Worm (Caenorhabditis elegans) whole organism, early embryonic: Measurements from ENCODE around the gene W04E12.7.

ENCODE experiments used
- B0310.2 ChIP-seq: sonication (generic microtip); optimal IDR thresholded peaks from 2 replicates; lab custom pipeline; 2016; ENCODE audit warnings: mild to moderate bottlenecking, missing genetic modification characterization, missing compliant biosample characterization
- F13C5.2 ChIP-seq: sonication (generic microtip); optimal IDR thresholded peaks from 2 replicates; lab custom pipeline; 2017; ENCODE audit warnings: mild to moderate bottlenecking, missing genetic modification characterization, inconsistent platforms, missing compliant biosample characterization
- aly-1 ChIP-seq: sonication (generic microtip); optimal IDR thresholded peaks from 2 replicates; lab custom pipeline; 2016; ENCODE audit warnings: missing genetic modification characterization, missing compliant biosample characterization
- ama-1 ChIP-seq: fragments of 150-350 bp; optimal IDR thresholded peaks from 2 replicates; lab custom pipeline; 2014
- ceh-13 ChIP-seq: fragments of 200-800 bp; sonication (Bioruptor generic); optimal IDR thresholded peaks from 2 replicates; lab custom pipeline; 2018; ENCODE audit warnings: mild to moderate bottlenecking, missing genetic modification characterization, missing compliant biosample characterization
- ceh-36 ChIP-seq: sonication (generic microtip); optimal IDR thresholded peaks from 2 replicates; lab custom pipeline; 2016; ENCODE audit warnings: missing genetic modification characterization, inconsistent platforms, missing compliant biosample characterization
- ets-7 ChIP-seq: sonication (generic microtip); optimal IDR thresholded peaks from 2 replicates; lab custom pipeline; 2016; ENCODE audit warnings: missing genotype, missing genetic modification characterization, missing compliant biosample characterization
- flt-1 ChIP-seq: fragments of 200-800 bp; sonication (Bioruptor generic); IDR thresholded peaks from 2 replicates; pipeline ENCODE4 v1.3.6; 2022; ENCODE audit warnings: missing genetic modification characterization, missing compliant biosample characterization
- hmbx-1 ChIP-seq: sonication (generic microtip); optimal IDR thresholded peaks from 2 replicates; lab custom pipeline; 2016; ENCODE audit warnings: mild to moderate bottlenecking, missing genetic modification characterization, missing compliant biosample characterization
- hmg-4 ChIP-seq: fragments of 200-800 bp; sonication (Bioruptor generic); optimal IDR thresholded peaks from 2 replicates; lab custom pipeline; 2018; ENCODE audit warnings: mild to moderate bottlenecking, missing genetic modification characterization, missing compliant biosample characterization
- hnd-1 ChIP-seq: sonication (generic microtip); optimal IDR thresholded peaks from 2 replicates; lab custom pipeline; 2016; ENCODE audit warnings: missing genetic modification characterization, missing compliant biosample characterization
- pes-1 ChIP-seq: fragments of 200-800 bp; sonication (Bioruptor generic); IDR thresholded peaks from 2 replicates; pipeline ENCODE4 v1.3.6; 2022; ENCODE audit warnings: missing genetic modification reagents, missing genetic modification characterization, missing compliant biosample characterization
- scrt-1 ChIP-seq: fragments of 200-800 bp; sonication (Bioruptor generic); IDR thresholded peaks from 2 replicates; pipeline ENCODE4 v1.3.6; 2022; ENCODE audit warnings: missing genetic modification characterization, missing compliant biosample characterization
- sea-1 ChIP-seq: fragments of 200-800 bp; sonication (Bioruptor generic); conservative IDR thresholded peaks from 2 replicates; pipeline ENCODE4 v1.3.6; 2022; ENCODE audit warnings: missing genetic modification characterization, missing compliant biosample characterization
- tbx-11 ChIP-seq: fragments of 200-800 bp; sonication (Bioruptor generic); IDR thresholded peaks from 2 replicates; pipeline ENCODE4 v1.3.6; 2022; ENCODE audit warnings: missing genetic modification characterization, missing compliant biosample characterization
- tbx-37 ChIP-seq: fragments of 200-800 bp; sonication (Bioruptor generic); conservative IDR thresholded peaks from 2 replicates; pipeline ENCODE4 v1.3.6; 2022; ENCODE audit warnings: missing genetic modification reagents, missing genetic modification characterization, missing compliant biosample characterization
- tra-4 ChIP-seq: sonication (generic microtip); optimal IDR thresholded peaks from 2 replicates; lab custom pipeline; 2017; ENCODE audit warnings: missing genetic modification characterization, missing compliant biosample characterization

Gene W04E12.7

DNA sequence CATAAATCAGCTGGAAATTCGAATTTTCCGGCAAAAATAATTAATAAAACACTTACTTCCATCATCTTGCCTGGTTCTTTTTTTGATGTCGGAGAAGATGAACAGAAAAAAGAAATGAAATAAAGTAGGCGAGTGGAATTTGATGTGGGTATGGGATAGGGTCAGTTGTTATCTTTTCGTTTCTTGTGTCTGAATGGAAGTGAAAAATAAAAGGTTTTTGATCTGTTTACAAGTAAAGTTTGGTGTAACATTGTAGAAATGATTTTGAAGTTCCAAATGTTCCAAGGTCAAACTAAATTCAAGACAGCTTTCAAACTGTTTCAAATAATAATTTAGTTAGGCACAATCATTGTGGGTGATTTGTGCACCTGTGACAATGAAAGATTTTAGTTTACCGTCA, at the start of gene W04E12.7:
Gene W04E12.7 (minus strand): TSS at position 101 of the 400 bp plus-strand sequence.
- TF ChIP-seq tra-4 (tag; lab: Kevin White, UChicago) (no peak), hmbx-1 (tag; lab: Kevin White, UChicago) (no peak), flt-1 (GFP tag; lab: Robert Waterston, UW) (no peak), ets-7 (no peak)

DNA sequence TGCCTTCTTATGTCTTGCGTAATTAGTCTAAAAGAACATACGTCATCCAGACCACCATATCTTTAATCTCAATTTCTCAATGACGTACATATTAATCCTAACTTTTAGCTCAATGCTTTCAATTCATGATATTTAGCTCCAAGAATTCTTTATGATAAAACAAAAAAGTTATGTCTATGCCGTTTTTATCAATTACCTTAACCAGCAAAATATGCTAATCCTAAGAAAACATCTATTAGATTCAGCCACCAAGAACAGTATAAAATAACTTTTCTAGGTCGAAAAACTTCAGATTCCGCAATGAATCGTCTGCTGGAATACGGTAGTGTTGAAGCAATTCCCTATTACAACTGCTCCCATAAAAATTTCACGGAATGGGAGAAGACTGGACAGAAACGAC, 46.5 kb upstream of the W04E12.7 start, which contains the start of gene srt-45:
Gene srt-45 (plus strand): TSS at position 301 of the 400 bp plus-strand sequence.
- TF ChIP-seq aly-1 (tag; lab: Kevin White, UChicago) (no peak), sea-1 (no peak), B0310.2 (tag; lab: Kevin White, UChicago) (no peak), tra-4 (tag; lab: Kevin White, UChicago) (no peak), scrt-1 (GFP tag; lab: Robert Waterston, UW) (no peak), F13C5.2 (tag; lab: Kevin White, UChicago) (no peak), tbx-37 (GFP tag; lab: Robert Waterston, UW) (no peak), hmbx-1 (tag; lab: Kevin White, UChicago) (no peak), flt-1 (GFP tag; lab: Robert Waterston, UW) (no peak), tbx-11 (GFP tag; lab: Robert Waterston, UW) (no peak), ceh-36 (no peak), ets-7 (no peak), ama-1 (no peak), hmg-4 (GFP tag; lab: Kevin White, UChicago) (no peak), pes-1 (GFP tag; lab: Robert Waterston, UW) (no peak)

ce11 chrV:19779220-19779619, 41.9 kb upstream of the W04E12.7 start:
- TF ChIP-seq hmbx-1 (tag; lab: Kevin White, UChicago) (no peak), B0310.2 (tag; lab: Kevin White, UChicago) (no peak), pes-1 (GFP tag; lab: Robert Waterston, UW) (no peak), ama-1 (no peak), hnd-1 (tag; lab: Kevin White, UChicago) (no peak), ceh-13 (GFP tag; lab: Kevin White, UChicago) (no peak), hmg-4 (GFP tag; lab: Kevin White, UChicago) (no peak), tra-4 (tag; lab: Kevin White, UChicago) (no peak), sea-1 (no peak), ceh-36 (no peak), F13C5.2 (tag; lab: Kevin White, UChicago) (no peak), scrt-1 (GFP tag; lab: Robert Waterston, UW) (no peak), flt-1 (GFP tag; lab: Robert Waterston, UW) (no peak), tbx-11 (GFP tag; lab: Robert Waterston, UW) (no peak), ets-7 (no peak), tbx-37 (GFP tag; lab: Robert Waterston, UW) (no peak), aly-1 (tag; lab: Kevin White, UChicago) (no peak)

DNA sequence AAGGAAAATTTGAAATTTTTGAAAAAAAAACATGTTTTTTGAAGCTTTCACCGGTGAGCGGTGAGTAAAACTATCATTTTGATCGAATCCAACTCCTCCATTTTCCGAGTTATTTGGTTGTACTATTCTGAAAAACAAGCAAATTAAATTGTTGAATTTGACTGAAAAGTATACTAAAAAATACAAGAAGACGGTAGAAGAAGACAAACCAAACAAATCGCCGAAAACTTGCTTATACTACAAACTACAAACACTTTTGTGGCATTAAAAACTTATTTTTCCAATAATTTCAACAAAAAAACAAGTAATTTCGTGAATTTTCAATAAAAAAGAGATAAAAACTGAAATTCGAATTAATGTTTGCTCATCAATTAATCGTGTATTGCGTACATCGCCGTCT, 41.2 kb upstream of the W04E12.7 start, which contains the start of gene fbxa-194:
Gene fbxa-194 (minus strand): TSS at position 101 of the 400 bp plus-strand sequence.
- TF ChIP-seq ceh-13 (GFP tag; lab: Kevin White, UChicago) (no peak), ceh-36 (no peak), tra-4 (tag; lab: Kevin White, UChicago) (no peak)

DNA sequence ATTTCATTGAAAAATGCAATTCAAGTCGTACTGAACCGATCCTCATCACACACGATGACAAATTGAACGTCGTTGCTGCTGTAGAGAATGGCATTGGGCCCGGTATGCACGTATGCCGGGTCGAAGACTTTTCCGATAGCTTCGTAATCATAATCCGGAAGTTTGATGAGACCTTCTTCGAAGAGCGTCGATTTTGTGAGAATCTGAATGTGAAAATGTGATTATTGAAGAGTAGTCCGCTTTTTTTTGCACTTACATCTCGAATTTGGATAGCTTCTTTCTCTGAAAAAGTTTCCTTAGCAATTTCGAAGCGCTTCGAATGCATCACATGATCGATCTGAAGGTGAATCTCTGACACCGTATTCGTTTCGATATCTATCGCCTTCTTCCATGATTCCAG, 39.9 kb upstream of the W04E12.7 start, which contains the start of gene fbxa-118:
Gene fbxa-118 (minus strand): TSS at position 101 of the 400 bp plus-strand sequence.
- TF ChIP-seq aly-1 (tag; lab: Kevin White, UChicago) (no peak), hnd-1 (tag; lab: Kevin White, UChicago) (no peak), flt-1 (GFP tag; lab: Robert Waterston, UW) (no peak), tbx-11 (GFP tag; lab: Robert Waterston, UW) (no peak), tra-4 (tag; lab: Kevin White, UChicago) (no peak), hmbx-1 (tag; lab: Kevin White, UChicago) (no peak), ceh-13 (GFP tag; lab: Kevin White, UChicago) (no peak), hmg-4 (GFP tag; lab: Kevin White, UChicago) (no peak), F13C5.2 (tag; lab: Kevin White, UChicago) (no peak)

ce11 chrV:19771660-19772059, 34.3 kb upstream of the W04E12.7 start, which contains the start of gene M162.15:
TSS of gene M162.15 (minus strand) at chrV:19771760.
- TF ChIP-seq tbx-11 (GFP tag; lab: Robert Waterston, UW) (no peak), ceh-13 (GFP tag; lab: Kevin White, UChicago) (no peak), flt-1 (GFP tag; lab: Robert Waterston, UW) (no peak), scrt-1 (GFP tag; lab: Robert Waterston, UW) (no peak), B0310.2 (tag; lab: Kevin White, UChicago) (no peak), ceh-36 (no peak), F13C5.2 (tag; lab: Kevin White, UChicago) (no peak)

DNA sequence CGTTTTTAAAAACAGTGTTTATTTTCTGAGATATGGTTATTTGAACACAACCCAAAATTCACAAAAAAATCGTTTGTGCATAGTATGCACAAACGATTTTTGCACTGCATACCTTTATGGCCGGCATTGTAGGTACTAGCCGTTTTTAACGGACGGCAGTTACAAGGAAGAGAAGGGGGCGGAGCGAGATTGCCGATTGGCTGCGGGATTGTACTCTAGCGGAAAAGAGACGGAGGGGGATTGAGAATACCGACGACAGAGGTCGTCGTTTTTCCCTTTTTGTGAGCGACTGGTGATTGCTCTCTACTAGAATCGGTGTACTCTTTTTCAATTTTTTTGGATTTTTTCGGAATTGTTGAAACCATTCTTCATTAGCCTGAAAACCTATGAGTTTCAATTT, 30.4 kb upstream of the W04E12.7 start:
- TF ChIP-seq F13C5.2 (tag; lab: Kevin White, UChicago) (no peak), ceh-13 (GFP tag; lab: Kevin White, UChicago) (no peak), ama-1 (no peak), hmg-4 (GFP tag; lab: Kevin White, UChicago) (no peak), scrt-1 (GFP tag; lab: Robert Waterston, UW) (no peak), sea-1 (no peak), B0310.2 (tag; lab: Kevin White, UChicago) (no peak), ceh-36 (no peak), flt-1 (GFP tag; lab: Robert Waterston, UW) (no peak), tbx-11 (GFP tag; lab: Robert Waterston, UW) (no peak), tra-4 (tag; lab: Kevin White, UChicago) (no peak), ets-7 (no peak), hmbx-1 (tag; lab: Kevin White, UChicago) (no peak), hnd-1 (tag; lab: Kevin White, UChicago) (no peak), pes-1 (GFP tag; lab: Robert Waterston, UW) (no peak), aly-1 (tag; lab: Kevin White, UChicago) (no peak), tbx-37 (GFP tag; lab: Robert Waterston, UW) (no peak)
